Fruit fly (Drosophila melanogaster) whole organism, embryonic: ENCODE measurements around the gene Kah.

Experiments
- ATbp ChIP-seq: fragments of 200-800 bp; sonication (Bioruptor generic); optimal IDR thresholded peaks from 2 replicates; lab custom pipeline; 2017; ENCODE audit warnings: missing biosample characterization, mild to moderate bottlenecking, missing genetic modification characterization, missing genetic modification reagents
- Abd-B ChIP-seq: fragments of 200-800 bp; sonication (Bioruptor generic); optimal IDR thresholded peaks from 2 replicates; lab custom pipeline; 2018; ENCODE audit warnings: missing biosample characterization, mild to moderate bottlenecking, missing genetic modification characterization, moderate library complexity
- BEAF-32 ChIP-seq: fragments of 200-800 bp; sonication (Bioruptor generic); optimal IDR thresholded peaks from 3 replicates; lab custom pipeline; 2017; ENCODE audit warnings: missing biosample characterization, missing genetic modification characterization, mild to moderate bottlenecking, moderate library complexity, missing genetic modification reagents
- CG10274 ChIP-seq: fragments of 200-800 bp; sonication (Bioruptor generic); optimal IDR thresholded peaks from 3 replicates; lab custom pipeline; 2017; ENCODE audit warnings: missing biosample characterization, mild to moderate bottlenecking, missing genetic modification characterization
- CG10654 ChIP-seq: fragments of 200-800 bp; sonication (Bioruptor generic); optimal IDR thresholded peaks from 2 replicates; lab custom pipeline; 2016; ENCODE audit warnings: missing biosample characterization, missing genetic modification characterization
- CG11560 ChIP-seq: fragments of 200-800 bp; sonication (Bioruptor generic); IDR thresholded peaks from 3 replicates; pipeline ENCODE4 v1.3.6; 2022; ENCODE audit warnings: missing biosample characterization, missing genetic modification characterization
- CG12219 ChIP-seq: fragments of 200-800 bp; sonication (Bioruptor generic); optimal IDR thresholded peaks from 3 replicates; lab custom pipeline; 2018; ENCODE audit warnings: missing biosample characterization, mild to moderate bottlenecking, missing genetic modification characterization
- CG12299 ChIP-seq: fragments of 200-800 bp; sonication (Bioruptor generic); optimal IDR thresholded peaks from 2 replicates; lab custom pipeline; 2018; ENCODE audit warnings: missing biosample characterization, mild to moderate bottlenecking, missing genetic modification characterization
- CG12744 ChIP-seq: fragments of 200-800 bp; sonication (Bioruptor generic); optimal IDR thresholded peaks from 2 replicates; lab custom pipeline; 2016; ENCODE audit warnings: missing biosample characterization, missing genetic modification characterization
- CG13296 ChIP-seq: fragments of 200-800 bp; sonication (Bioruptor generic); optimal IDR thresholded peaks from 3 replicates; lab custom pipeline; 2018; ENCODE audit warnings: missing biosample characterization, mild to moderate bottlenecking, missing genetic modification characterization
- CG14441 ChIP-seq: fragments of 200-800 bp; sonication (Bioruptor generic); IDR thresholded peaks from 2 replicates; pipeline ENCODE4 v1.3.6; 2022; ENCODE audit warnings: missing biosample characterization, missing genetic modification characterization
- CG14965 ChIP-seq: fragments of 200-800 bp; sonication (Bioruptor generic); optimal IDR thresholded peaks from 2 replicates; lab custom pipeline; 2016; ENCODE audit warnings: missing biosample characterization, missing genetic modification characterization, borderline replicate concordance
- CG15269 ChIP-seq: fragments of 200-800 bp; sonication (Bioruptor generic); optimal IDR thresholded peaks from 2 replicates; lab custom pipeline; 2018; ENCODE audit warnings: missing biosample characterization, mild to moderate bottlenecking, missing genetic modification characterization, moderate library complexity
- CG18011 ChIP-seq: fragments of 200-800 bp; sonication (Bioruptor generic); optimal IDR thresholded peaks from 2 replicates; lab custom pipeline; 2017; ENCODE audit warnings: missing biosample characterization, missing genetic modification characterization, mild to moderate bottlenecking, moderate library complexity, missing genotype
- CG2129 ChIP-seq: fragments of 200-800 bp; sonication (Bioruptor generic); IDR thresholded peaks from 2 replicates; pipeline ENCODE4 v1.3.6; 2022; ENCODE audit warnings: missing biosample characterization, missing genetic modification characterization; ENCODE audit not compliant: partially characterized antibody
- CG2678 ChIP-seq: fragments of 200-800 bp; sonication (Bioruptor generic); optimal IDR thresholded peaks from 3 replicates; lab custom pipeline; 2019; ENCODE audit warnings: missing biosample characterization, mild to moderate bottlenecking, missing genetic modification characterization, moderate library complexity
- CG31441 ChIP-seq: fragments of 200-800 bp; sonication (Bioruptor generic); IDR thresholded peaks from 2 replicates; pipeline ENCODE4 v1.3.6; 2022; ENCODE audit warnings: missing biosample characterization, missing genetic modification characterization
- CG34422 ChIP-seq: fragments of 200-800 bp; sonication (Bioruptor generic); IDR thresholded peaks from 3 replicates; pipeline ENCODE4 v1.3.6; 2022; ENCODE audit warnings: missing biosample characterization, missing genetic modification characterization
- CG4854 ChIP-seq: fragments of 200-800 bp; sonication (Bioruptor generic); optimal IDR thresholded peaks from 2 replicates; lab custom pipeline; 2016; ENCODE audit warnings: missing biosample characterization, missing genetic modification characterization, inconsistent platforms
- CG8478 ChIP-seq: fragments of >200 bp; optimal IDR thresholded peaks from 2 replicates; lab custom pipeline; 2018
- CG9437 ChIP-seq: fragments of 200-800 bp; sonication (Bioruptor generic); optimal IDR thresholded peaks from 2 replicates; lab custom pipeline; 2018; ENCODE audit warnings: missing biosample characterization, mild to moderate bottlenecking, missing genetic modification characterization
- CG9876 ChIP-seq: fragments of 200-800 bp; sonication (Bioruptor generic); optimal IDR thresholded peaks from 2 replicates; lab custom pipeline; 2016; ENCODE audit warnings: missing biosample characterization, missing genetic modification characterization
- Dek ChIP-seq: fragments of 200-800 bp; sonication (Bioruptor generic); optimal IDR thresholded peaks from 3 replicates; lab custom pipeline; 2019; ENCODE audit warnings: missing biosample characterization, mild to moderate bottlenecking, missing genetic modification characterization, moderate library complexity
- Drgx ChIP-seq: fragments of 200-800 bp; sonication (Bioruptor generic); IDR thresholded peaks from 2 replicates; pipeline ENCODE4 v1.3.6; 2022; ENCODE audit warnings: missing biosample characterization, missing genetic modification characterization
- E2f1 ChIP-seq: fragments of 200-800 bp; sonication (Bioruptor generic); IDR thresholded peaks from 2 replicates; pipeline ENCODE4 v1.3.6; 2022; ENCODE audit warnings: missing biosample characterization, missing genetic modification characterization
- Fer1 ChIP-seq: fragments of 200-800 bp; sonication (Bioruptor generic); optimal IDR thresholded peaks from 2 replicates; lab custom pipeline; 2017; ENCODE audit warnings: missing biosample characterization, mild to moderate bottlenecking, missing genetic modification characterization
- Fer2 ChIP-seq: fragments of 200-800 bp; sonication (Bioruptor generic); optimal IDR thresholded peaks from 2 replicates; lab custom pipeline; 2018; ENCODE audit warnings: missing biosample characterization, mild to moderate bottlenecking, missing genetic modification characterization, moderate library complexity
- HHEX ChIP-seq: fragments of 200-800 bp; sonication (Bioruptor generic); optimal IDR thresholded peaks from 3 replicates; lab custom pipeline; 2017; ENCODE audit warnings: missing biosample characterization, mild to moderate bottlenecking, missing genetic modification characterization, missing genetic modification reagents
- Jarid2 ChIP-seq: fragments of 200-800 bp; sonication (Bioruptor generic); optimal IDR thresholded peaks from 3 replicates; lab custom pipeline; 2017; ENCODE audit warnings: mild to moderate bottlenecking, missing biosample characterization, missing genetic modification reagents, missing genetic modification characterization
- Meics ChIP-seq: fragments of 200-800 bp; sonication (Bioruptor generic); optimal IDR thresholded peaks from 2 replicates; lab custom pipeline; 2017; ENCODE audit warnings: missing biosample characterization, mild to moderate bottlenecking, missing genetic modification characterization
- Nf-YA ChIP-seq: fragments of 200-800 bp; sonication (Bioruptor generic); IDR thresholded peaks from 2 replicates; pipeline ENCODE4 v1.3.6; 2022; ENCODE audit warnings: missing biosample characterization, missing genetic modification characterization
- Rx ChIP-seq: fragments of 200-800 bp; sonication (Bioruptor generic); IDR thresholded peaks from 2 replicates; pipeline ENCODE4 v1.3.6; 2022; ENCODE audit warnings: missing biosample characterization, missing genetic modification characterization
- Spps ChIP-seq: fragments of 200-800 bp; sonication (Bioruptor generic); optimal IDR thresholded peaks from 2 replicates; lab custom pipeline; 2018; ENCODE audit warnings: missing biosample characterization, mild to moderate bottlenecking, missing genetic modification characterization
- TFAM ChIP-seq: fragments of 200-800 bp; sonication (Bioruptor generic); optimal IDR thresholded peaks from 2 replicates; lab custom pipeline; 2017; ENCODE audit warnings: missing biosample characterization, missing genetic modification characterization, inconsistent platforms
- abd-A ChIP-seq: fragments of 200-800 bp; sonication (Bioruptor generic); optimal IDR thresholded peaks from 3 replicates; lab custom pipeline; 2019; ENCODE audit warnings: missing biosample characterization, mild to moderate bottlenecking, missing genetic modification characterization, moderate library complexity
- ac ChIP-seq: fragments of 200-800 bp; sonication (Bioruptor generic); optimal IDR thresholded peaks from 3 replicates; lab custom pipeline; 2017; ENCODE audit warnings: missing biosample characterization, mild to moderate bottlenecking, missing genetic modification characterization
- ase ChIP-seq: fragments of 200-800 bp; sonication (Bioruptor generic); IDR thresholded peaks from 3 replicates; pipeline ENCODE4 v1.3.6; 2022; ENCODE audit warnings: missing biosample characterization, missing genetic modification characterization
- chm ChIP-seq: fragments of 200-800 bp; sonication (Bioruptor generic); IDR thresholded peaks from 2 replicates; pipeline ENCODE4 v1.3.6; 2022; ENCODE audit warnings: missing biosample characterization, missing genetic modification characterization
- dm ChIP-seq: fragments of 200-800 bp; sonication (Bioruptor generic); optimal IDR thresholded peaks from 3 replicates; lab custom pipeline; 2016; ENCODE audit warnings: missing biosample characterization, missing genetic modification characterization
- esg ChIP-seq: fragments of 200-800 bp; sonication (Bioruptor generic); conservative IDR thresholded peaks from 2 replicates; pipeline ENCODE4 v1.3.6; 2022; ENCODE audit warnings: missing biosample characterization, missing genetic modification characterization
- gcm ChIP-seq: fragments of 200-800 bp; sonication (Bioruptor generic); optimal IDR thresholded peaks from 2 replicates; lab custom pipeline; 2019; ENCODE audit warnings: missing biosample characterization, mild to moderate bottlenecking, missing genetic modification characterization, moderate library complexity
- gsb ChIP-seq: fragments of 200-800 bp; sonication (Bioruptor generic); IDR thresholded peaks from 2 replicates; pipeline ENCODE4 v1.3.6; 2022; ENCODE audit warnings: missing biosample characterization, missing genetic modification characterization
- hth ChIP-seq: fragments of >200 bp; optimal IDR thresholded peaks from 2 replicates; lab custom pipeline; 2017; ENCODE audit warnings: inconsistent platforms
- ind ChIP-seq: fragments of 200-800 bp; sonication (Bioruptor generic); optimal IDR thresholded peaks from 3 replicates; lab custom pipeline; 2016; ENCODE audit warnings: missing biosample characterization, missing genetic modification characterization
- kay ChIP-seq: fragments of 200-800 bp; sonication (Bioruptor generic); optimal IDR thresholded peaks from 2 replicates; lab custom pipeline; 2016; ENCODE audit warnings: missing biosample characterization, missing genetic modification characterization
- p53 ChIP-seq: fragments of 200-800 bp; sonication (Bioruptor generic); optimal IDR thresholded peaks from 2 replicates; lab custom pipeline; 2016; ENCODE audit warnings: missing biosample characterization, missing genetic modification characterization
- prd ChIP-seq, 3 experiments: fragments of >200 bp in 2 of 3; fragments of 200-800 bp in 1 of 3; sonication (Bioruptor generic) in 1 of 3; optimal IDR thresholded peaks in 2 of 3; IDR thresholded peaks in 1 of 3; 2 replicates in 2 of 3; 3 replicates in 1 of 3; pipeline versions ENCODE4 v1.3.6 to Lab custom; 2017 to 2022; ENCODE audit warnings: missing biosample characterization in 1 of 3, missing genetic modification characterization in 1 of 3
- shn ChIP-seq: fragments of 200-800 bp; sonication (Bioruptor generic); optimal IDR thresholded peaks from 3 replicates; lab custom pipeline; 2016; ENCODE audit warnings: missing biosample characterization, missing genetic modification characterization
- unc-4 ChIP-seq: fragments of 200-800 bp; sonication (Bioruptor generic); IDR thresholded peaks from 2 replicates; pipeline ENCODE4 v1.3.6; 2022; ENCODE audit warnings: missing biosample characterization, missing genetic modification characterization; ENCODE audit not compliant: partially characterized antibody
- wdn ChIP-seq: fragments of 200-800 bp; sonication (Bioruptor generic); IDR thresholded peaks from 2 replicates; pipeline ENCODE4 v1.3.6; 2022; ENCODE audit warnings: missing biosample characterization, missing genetic modification characterization
- z ChIP-seq: fragments of 200-800 bp; sonication (Bioruptor generic); IDR thresholded peaks from 3 replicates; pipeline ENCODE4 v1.3.6; 2022; ENCODE audit warnings: missing biosample characterization, missing genetic modification characterization

Kah gene

dm6 chr3L:629353-629915, 40.4 kb upstream of the Kah start (continued):
- TF ChIP-seq CG4854 (no peak), prd (optimal IDR thresholded peaks at IDR 0.05; lab: Kevin White, UChicago) (no peak), prd (GFP tag; IDR thresholded peaks at IDR 0.05; lab: Robert Waterston, UW) (no peak), Spps (tag; lab: Kevin White, UChicago) (no peak), Jarid2 (peak; percentile 41), CG31441 (GFP tag; lab: Robert Waterston, UW) (no peak), CG10654 (GFP tag; lab: Kevin White, UChicago) (no peak), CG2129 (GFP tag; lab: Robert Waterston, UW) (no peak), Nf-YA (no peak), chm (GFP tag; lab: Robert Waterston, UW) (peak; percentile 68; the same call in 1 of the 2 replicates), gsb (GFP tag; lab: Robert Waterston, UW) (no peak), ase (GFP tag; lab: Robert Waterston, UW) (no peak), abd-A (peak; percentile 58), dm (GFP tag; lab: Kevin White, UChicago) (no peak), shn (GFP tag; lab: Kevin White, UChicago) (no peak), Fer1 (GFP tag; lab: Kevin White, UChicago) (peak; percentile 34), CG9437 (no peak), CG34422 (no peak), CG12299 (no peak), Dek (peak; percentile 1), ac (GFP tag; lab: Kevin White, UChicago) (no peak), wdn (GFP tag; lab: Robert Waterston, UW) (peak; percentile 30; the same call in 1 of the 2 replicates), CG12219 (GFP tag; lab: Kevin White, UChicago) (no peak), hth (no peak), CG14441 (GFP tag; lab: Robert Waterston, UW) (peak; percentile 30; the same call in 1 of the 2 replicates), HHEX (GFP tag; lab: Kevin White, UChicago) (peak; percentile 13), CG12744 (GFP tag; lab: Kevin White, UChicago) (no peak), TFAM (GFP tag; lab: Kevin White, UChicago) (no peak), unc-4 (GFP tag; lab: Robert Waterston, UW) (no peak), CG10274 (GFP tag; lab: Kevin White, UChicago) (no peak), z (GFP tag; lab: Robert Waterston, UW) (0 out of 3 replicates have a peak, but pooled peaks have one; percentile 47), Drgx (GFP tag; lab: Robert Waterston, UW) (peak; percentile 49), Abd-B (no peak), esg (GFP tag; lab: Robert Waterston, UW) (no peak), CG18011 (GFP tag; lab: Kevin White, UChicago) (no peak), ATbp (peak; percentile 39), CG14965 (GFP tag; lab: Kevin White, UChicago) (no peak), ind (GFP tag; lab: Kevin White, UChicago) (no peak), Rx (GFP tag; lab: Robert Waterston, UW) (no peak), CG2678 (tag; lab: Kevin White, UChicago) (peak; percentile 33), CG15269 (tag; lab: Kevin White, UChicago) (peak; percentile 42), E2f1 (GFP tag; lab: Robert Waterston, UW) (no peak), kay (GFP tag; lab: Kevin White, UChicago) (peak; percentile 37), BEAF-32 (no peak), CG13296 (GFP tag; lab: Kevin White, UChicago) (peak; percentile 59), Meics (peak; percentile 46), CG11560 (no peak), CG8478 (lab: Kevin White, UChicago) (peak; percentile 37), gcm (GFP tag; lab: Kevin White, UChicago) (no peak), Fer2 (tag; lab: Kevin White, UChicago) (no peak), CG9876 (GFP tag; lab: Kevin White, UChicago) (no peak), p53 (no peak)
